Worm (Caenorhabditis elegans) whole organism, L4/young adult: ENCODE results near the gene F53F4.16.

Experiments
- W03F9.2 ChIP-seq: fragments of 150-350 bp; optimal IDR thresholded peaks from 2 replicates; lab custom pipeline; 2014; ENCODE audit warnings: missing biosample characterization, missing genetic modification characterization
- him-1 ChIP-seq: sonication (generic microtip); optimal IDR thresholded peaks from 2 replicates; lab custom pipeline; 2016; ENCODE audit warnings: missing genotype, missing genetic modification reagents, missing genetic modification characterization, missing compliant biosample characterization

- no peak for TF ChIP-seq W03F9.2 (tag; lab: Kevin White, UChicago)
- TF ChIP-seq him-1, result no peak
These were observed 12.5 kb upstream of the F53F4.16 start, which contains the start of gene H37A05.2 for ce11 chrV:13634149-13634548.
